Worm (Caenorhabditis elegans) whole organism, L1 larva: ENCODE data around the gene T26C5.3.

ENCODE experiments used
- irx-1 ChIP-seq: sonication (generic microtip); optimal IDR thresholded peaks from 2 replicates; lab custom pipeline; 2016; ENCODE audit warnings: missing genetic modification characterization, missing compliant biosample characterization
- mep-1 ChIP-seq: fragments of 150-350 bp; optimal IDR thresholded peaks from 2 replicates; lab custom pipeline; 2014; ENCODE audit warnings: missing biosample characterization, missing genetic modification characterization

DNA sequence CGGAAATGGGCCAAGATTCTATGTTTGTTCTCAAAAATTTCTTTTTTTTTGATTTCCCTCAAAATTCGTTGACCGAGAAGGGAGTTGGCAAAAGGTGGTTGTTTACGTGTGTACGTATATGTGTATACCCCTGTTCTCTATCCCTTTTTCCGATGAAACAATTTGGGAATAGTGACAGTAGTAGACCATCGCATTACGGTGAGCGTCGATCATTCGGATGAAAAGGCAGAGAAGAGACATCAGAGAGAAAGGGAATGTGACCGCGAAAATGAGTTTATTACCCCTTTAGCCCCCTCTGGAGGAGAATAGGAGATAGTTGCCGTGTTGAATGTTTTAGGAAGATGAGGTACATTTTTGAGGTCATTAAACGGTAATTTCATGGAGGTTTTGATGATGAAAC, 23.6 kb downstream of the T26C5.3 start:
- no peak for TF ChIP-seq irx-1 (tag; lab: Kevin White, UChicago)
- peak; percentile 67 for TF ChIP-seq mep-1 (tag; lab: Kevin White, UChicago)
